Worm (Caenorhabditis elegans) whole organism, L2 larva: ENCODE data around the gene Y73F8A.10.

Source experiments
- F13H6.1 ChIP-seq: sonication (generic microtip); optimal IDR thresholded peaks from 2 replicates; lab custom pipeline; 2016; ENCODE audit warnings: missing genetic modification characterization, missing compliant biosample characterization
- ama-1 ChIP-seq: fragments of 150-350 bp; optimal IDR thresholded peaks from 2 replicates; lab custom pipeline; 2018; ENCODE audit warnings: inconsistent platforms
- dmd-4 ChIP-seq: sonication (generic microtip); optimal IDR thresholded peaks from 2 replicates; lab custom pipeline; 2017; ENCODE audit warnings: missing biosample characterization, missing genetic modification characterization
- elt-3 ChIP-seq: sonication (generic microtip); optimal IDR thresholded peaks from 2 replicates; lab custom pipeline; 2017; ENCODE audit warnings: missing biosample characterization, missing genetic modification characterization
- lsy-2 ChIP-seq, 2 experiments: fragments of 150-350 bp in 1 of 2; sonication (generic microtip) in 1 of 2; optimal IDR thresholded peaks; 2 replicates each; lab custom pipeline; 2014 to 2017; ENCODE audit warnings: missing biosample characterization in 2 of 2, missing genetic modification characterization in 2 of 2
- nhr-12 ChIP-seq: fragments of 150-350 bp; optimal IDR thresholded peaks from 2 replicates; lab custom pipeline; 2014; ENCODE audit warnings: missing biosample characterization, missing genetic modification characterization
- nhr-21 ChIP-seq: fragments of 150-350 bp; optimal IDR thresholded peaks from 2 replicates; lab custom pipeline; 2014; ENCODE audit warnings: missing biosample characterization, missing genetic modification characterization
- snpc-4 ChIP-seq: fragments of 150-350 bp; optimal IDR thresholded peaks from 2 replicates; lab custom pipeline; 2014; ENCODE audit warnings: missing biosample characterization, missing genetic modification characterization
- unc-39 ChIP-seq: fragments of 150-350 bp; optimal IDR thresholded peaks from 2 replicates; lab custom pipeline; 2014; ENCODE audit warnings: missing biosample characterization, missing genetic modification characterization
- unc-62 ChIP-seq: fragments of 150-350 bp; optimal IDR thresholded peaks from 2 replicates; lab custom pipeline; 2014; ENCODE audit warnings: missing biosample characterization, missing genetic modification reagents, missing genetic modification characterization

DNA sequence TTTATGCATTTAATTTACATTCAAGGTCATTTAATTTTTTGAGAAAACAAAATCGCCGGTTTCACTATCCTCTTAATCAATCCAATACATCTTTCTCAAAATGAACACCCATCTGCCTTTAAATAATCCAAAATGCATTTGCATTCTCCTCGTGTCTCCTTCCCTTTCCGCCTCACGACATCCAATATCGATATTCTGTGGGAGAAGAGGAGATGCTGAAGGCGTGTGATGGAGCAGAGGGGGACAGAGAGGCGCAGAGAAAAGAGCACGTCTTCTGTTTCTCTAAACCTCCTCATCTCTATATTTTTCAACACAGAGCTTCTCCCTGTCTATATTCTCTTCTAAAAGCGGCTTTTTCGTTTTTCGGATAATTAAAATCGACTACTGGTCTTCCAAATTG is 34.6 kb upstream of the Y73F8A.10 start, which contains the start of gene Y73F8A.5:
- TF ChIP-seq nhr-12, result no peak
- no peak for TF ChIP-seq elt-3
- TF ChIP-seq lsy-2 (tag; optimal IDR thresholded peaks at IDR 0.05; lab: Kevin White, UChicago), result no peak
- TF ChIP-seq unc-62 (GFP tag; lab: Kevin White, UChicago), result no peak
- no peak for TF ChIP-seq dmd-4 (tag; lab: Kevin White, UChicago)
- no peak for TF ChIP-seq ama-1 (lab: Kevin White, UChicago)
- peak; percentile 35 for TF ChIP-seq F13H6.1 (tag; lab: Kevin White, UChicago)
- no peak for TF ChIP-seq nhr-21 (tag; lab: Kevin White, UChicago)
- TF ChIP-seq unc-39, result no peak
- no peak for TF ChIP-seq snpc-4 (tag; lab: Kevin White, UChicago)
